Worm (Caenorhabditis elegans) whole organism, midembryonic: Measurements from ENCODE around the gene F59A6.11.

Experiments
- flt-1 ChIP-seq: fragments of 200-800 bp; sonication (Bioruptor generic); IDR thresholded peaks from 2 replicates; pipeline ENCODE4 v1.3.6; 2022; ENCODE audit warnings: missing genetic modification characterization, missing compliant biosample characterization
- klf-2 ChIP-seq: fragments of 200-800 bp; sonication (Bioruptor generic); conservative IDR thresholded peaks from 2 replicates; pipeline ENCODE4 v1.3.6; 2022; ENCODE audit warnings: missing genetic modification reagents, missing genetic modification characterization, missing compliant biosample characterization
- med-1 ChIP-seq: sonication (generic microtip); optimal IDR thresholded peaks from 2 replicates; lab custom pipeline; 2017; ENCODE audit warnings: missing genetic modification characterization, mild to moderate bottlenecking, missing compliant biosample characterization, antibody characterized with exemption, missing genetic modification reagents; ENCODE audit not compliant: insufficient read depth
- ref-1 ChIP-seq: fragments of 200-800 bp; sonication (Bioruptor generic); conservative IDR thresholded peaks from 2 replicates; pipeline ENCODE4 v1.3.6; 2022; ENCODE audit warnings: missing genetic modification reagents, missing genetic modification characterization, missing compliant biosample characterization
- tab-1 ChIP-seq: fragments of 200-800 bp; sonication (Bioruptor generic); IDR thresholded peaks from 2 replicates; pipeline ENCODE4 v1.3.6; 2022; ENCODE audit warnings: missing genetic modification characterization, missing compliant biosample characterization
- ztf-23 ChIP-seq: fragments of 200-800 bp; sonication (Bioruptor generic); IDR thresholded peaks from 2 replicates; pipeline ENCODE4 v1.3.6; 2022; ENCODE audit warnings: missing genetic modification reagents, missing genetic modification characterization, missing compliant biosample characterization

DNA sequence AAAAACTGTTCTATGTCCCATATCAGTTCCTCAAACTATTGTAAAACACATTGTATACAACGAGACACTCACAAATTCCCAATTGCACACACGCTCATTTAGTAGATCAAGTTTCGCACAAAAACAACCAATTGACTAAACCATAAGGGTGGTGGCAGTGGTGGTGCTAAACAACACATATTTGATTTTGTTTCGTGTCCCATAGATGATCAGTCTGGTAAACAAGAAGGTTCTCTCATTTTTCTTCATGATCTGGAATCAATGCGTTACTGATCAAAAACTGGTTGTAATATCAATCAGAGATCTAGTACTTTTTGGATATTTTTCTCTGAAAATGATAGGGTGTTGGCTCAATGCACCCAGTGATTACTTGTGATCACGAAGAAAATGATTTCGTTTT is 20.0 kb upstream of the F59A6.11 start:
- no peak for TF ChIP-seq med-1 (GFP tag; lab: Kevin White, UChicago)
- TF ChIP-seq tab-1 (GFP tag; lab: Robert Waterston, UW), result no peak
- TF ChIP-seq ztf-23 (GFP tag; lab: Robert Waterston, UW), result no peak
- no peak for TF ChIP-seq flt-1 (GFP tag; lab: Robert Waterston, UW)
- TF ChIP-seq ref-1, result no peak
- no peak for TF ChIP-seq klf-2 (GFP tag; lab: Robert Waterston, UW)
